Worm (Caenorhabditis elegans) whole organism, early embryonic: ENCODE data around the gene R08E3.1.
A peak's percentile ranks its signal among the peaks of the same experiment; 100 is the strongest.

Experiments used
- B0310.2 ChIP-seq: sonication (generic microtip); optimal IDR thresholded peaks from 2 replicates; lab custom pipeline; 2016; ENCODE audit warnings: mild to moderate bottlenecking, missing genetic modification characterization, missing compliant biosample characterization
- F13C5.2 ChIP-seq: sonication (generic microtip); optimal IDR thresholded peaks from 2 replicates; lab custom pipeline; 2017; ENCODE audit warnings: mild to moderate bottlenecking, missing genetic modification characterization, inconsistent platforms, missing compliant biosample characterization
- aly-1 ChIP-seq: sonication (generic microtip); optimal IDR thresholded peaks from 2 replicates; lab custom pipeline; 2016; ENCODE audit warnings: missing genetic modification characterization, missing compliant biosample characterization
- ama-1 ChIP-seq: fragments of 150-350 bp; optimal IDR thresholded peaks from 2 replicates; lab custom pipeline; 2014
- ceh-13 ChIP-seq: fragments of 200-800 bp; sonication (Bioruptor generic); optimal IDR thresholded peaks from 2 replicates; lab custom pipeline; 2018; ENCODE audit warnings: mild to moderate bottlenecking, missing genetic modification characterization, missing compliant biosample characterization
- ceh-36 ChIP-seq: sonication (generic microtip); optimal IDR thresholded peaks from 2 replicates; lab custom pipeline; 2016; ENCODE audit warnings: missing genetic modification characterization, inconsistent platforms, missing compliant biosample characterization
- ets-7 ChIP-seq: sonication (generic microtip); optimal IDR thresholded peaks from 2 replicates; lab custom pipeline; 2016; ENCODE audit warnings: missing genotype, missing genetic modification characterization, missing compliant biosample characterization
- flt-1 ChIP-seq: fragments of 200-800 bp; sonication (Bioruptor generic); IDR thresholded peaks from 2 replicates; pipeline ENCODE4 v1.3.6; 2022; ENCODE audit warnings: missing genetic modification characterization, missing compliant biosample characterization
- hmbx-1 ChIP-seq: sonication (generic microtip); optimal IDR thresholded peaks from 2 replicates; lab custom pipeline; 2016; ENCODE audit warnings: mild to moderate bottlenecking, missing genetic modification characterization, missing compliant biosample characterization
- hmg-4 ChIP-seq: fragments of 200-800 bp; sonication (Bioruptor generic); optimal IDR thresholded peaks from 2 replicates; lab custom pipeline; 2018; ENCODE audit warnings: mild to moderate bottlenecking, missing genetic modification characterization, missing compliant biosample characterization
- hnd-1 ChIP-seq: sonication (generic microtip); optimal IDR thresholded peaks from 2 replicates; lab custom pipeline; 2016; ENCODE audit warnings: missing genetic modification characterization, missing compliant biosample characterization
- pes-1 ChIP-seq: fragments of 200-800 bp; sonication (Bioruptor generic); IDR thresholded peaks from 2 replicates; pipeline ENCODE4 v1.3.6; 2022; ENCODE audit warnings: missing genetic modification reagents, missing genetic modification characterization, missing compliant biosample characterization
- scrt-1 ChIP-seq: fragments of 200-800 bp; sonication (Bioruptor generic); IDR thresholded peaks from 2 replicates; pipeline ENCODE4 v1.3.6; 2022; ENCODE audit warnings: missing genetic modification characterization, missing compliant biosample characterization
- sea-1 ChIP-seq: fragments of 200-800 bp; sonication (Bioruptor generic); conservative IDR thresholded peaks from 2 replicates; pipeline ENCODE4 v1.3.6; 2022; ENCODE audit warnings: missing genetic modification characterization, missing compliant biosample characterization
- tbx-11 ChIP-seq: fragments of 200-800 bp; sonication (Bioruptor generic); IDR thresholded peaks from 2 replicates; pipeline ENCODE4 v1.3.6; 2022; ENCODE audit warnings: missing genetic modification characterization, missing compliant biosample characterization
- tbx-37 ChIP-seq: fragments of 200-800 bp; sonication (Bioruptor generic); conservative IDR thresholded peaks from 2 replicates; pipeline ENCODE4 v1.3.6; 2022; ENCODE audit warnings: missing genetic modification reagents, missing genetic modification characterization, missing compliant biosample characterization
- tra-4 ChIP-seq: sonication (generic microtip); optimal IDR thresholded peaks from 2 replicates; lab custom pipeline; 2017; ENCODE audit warnings: missing genetic modification characterization, missing compliant biosample characterization

Gene R08E3.1

DNA sequence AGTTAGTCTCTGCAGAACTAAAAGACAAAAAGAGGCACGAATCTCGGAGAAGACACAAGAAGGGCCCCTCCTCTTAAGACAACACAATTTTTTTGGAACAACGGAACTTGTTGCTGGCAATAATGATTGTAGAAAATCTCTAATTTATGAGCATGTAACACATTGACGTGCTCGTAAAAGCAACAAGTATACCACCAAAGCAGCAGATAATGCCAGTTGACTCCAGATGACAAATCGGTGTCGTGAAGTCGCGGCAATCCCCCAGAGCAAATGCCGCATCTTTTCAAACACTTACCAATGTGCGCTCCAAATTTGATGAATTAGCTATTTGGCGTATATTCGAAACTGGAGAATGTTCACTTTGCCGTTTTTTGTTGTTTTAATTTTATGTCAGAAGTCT lies 41.8 kb downstream of the R08E3.1 start:
- TF ChIP-seq hnd-1 (tag; lab: Kevin White, UChicago) (no peak), hmbx-1 (tag; lab: Kevin White, UChicago) (no peak), ceh-36 (tag; lab: Kevin White, UChicago) (no peak), sea-1 (GFP tag; lab: Robert Waterston, UW) (no peak), aly-1 (tag; lab: Kevin White, UChicago) (no peak), ama-1 (lab: Kevin White, UChicago) (no peak), scrt-1 (no peak), B0310.2 (tag; lab: Kevin White, UChicago) (no peak), hmg-4 (GFP tag; lab: Kevin White, UChicago) (no peak), ceh-13 (GFP tag; lab: Kevin White, UChicago) (no peak), pes-1 (GFP tag; lab: Robert Waterston, UW) (no peak), tra-4 (tag; lab: Kevin White, UChicago) (no peak), ets-7 (tag; lab: Kevin White, UChicago) (no peak), F13C5.2 (tag; lab: Kevin White, UChicago) (no peak), tbx-37 (no peak), flt-1 (GFP tag; lab: Robert Waterston, UW) (no peak), tbx-11 (no peak)

DNA sequence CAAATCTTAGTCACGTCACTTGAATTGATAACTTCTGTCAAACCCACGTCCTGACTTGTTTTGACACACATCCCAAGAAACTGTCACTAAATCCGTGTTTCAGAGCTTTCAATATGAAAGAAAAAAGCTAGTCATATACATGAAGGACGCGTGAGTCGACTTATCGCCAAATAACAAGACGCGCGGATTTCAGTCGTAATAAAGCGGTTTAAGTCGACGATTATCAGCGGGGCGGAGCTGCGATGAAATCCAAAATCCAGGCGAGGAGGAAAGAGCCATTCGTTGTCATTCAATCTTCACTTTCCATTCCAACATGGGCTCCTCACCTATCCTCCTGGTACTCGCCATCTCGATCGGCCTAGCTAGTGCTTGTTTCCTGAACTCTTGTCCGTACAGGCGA lies 43.4 kb downstream of the R08E3.1 start, which contains the start of gene ntc-1:
ntc-1 (plus strand) TSS at position 301 of the 400 bp plus-strand sequence.
- TF ChIP-seq B0310.2 (tag; lab: Kevin White, UChicago) (no peak), ets-7 (tag; lab: Kevin White, UChicago) (no peak), sea-1 (GFP tag; lab: Robert Waterston, UW) (no peak), tbx-37 (no peak), scrt-1 (no peak), hnd-1 (tag; lab: Kevin White, UChicago) (no peak), tbx-11 (no peak), F13C5.2 (tag; lab: Kevin White, UChicago) (no peak)

DNA sequence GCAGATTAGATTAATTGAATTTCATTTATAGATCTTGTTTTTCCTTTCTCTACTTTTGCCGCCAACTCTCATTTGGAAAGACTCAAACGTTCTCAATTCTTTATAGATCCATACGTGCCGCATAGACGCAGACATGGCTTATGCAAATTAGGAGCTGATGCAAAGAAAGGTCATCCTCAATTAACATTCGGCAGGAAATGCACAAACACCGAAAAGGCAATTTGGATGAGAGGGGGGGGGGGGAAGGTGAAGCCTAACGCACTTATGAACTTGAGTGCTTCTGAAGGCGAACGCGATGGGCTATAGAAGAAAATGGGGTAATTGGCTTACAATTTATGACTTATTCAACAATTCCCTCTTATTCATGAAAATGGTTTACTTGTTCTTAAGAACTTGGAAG lies 47.2 kb downstream of the R08E3.1 start:
- no peak for TF ChIP-seq scrt-1
- TF ChIP-seq tbx-11: no peak
- TF ChIP-seq flt-1 (GFP tag; lab: Robert Waterston, UW): peak; percentile 3; the same call in 1 of the 2 replicates
- no peak for TF ChIP-seq tbx-37
- TF ChIP-seq ceh-36 (tag; lab: Kevin White, UChicago): no peak
- no peak for TF ChIP-seq hmg-4 (GFP tag; lab: Kevin White, UChicago)

DNA sequence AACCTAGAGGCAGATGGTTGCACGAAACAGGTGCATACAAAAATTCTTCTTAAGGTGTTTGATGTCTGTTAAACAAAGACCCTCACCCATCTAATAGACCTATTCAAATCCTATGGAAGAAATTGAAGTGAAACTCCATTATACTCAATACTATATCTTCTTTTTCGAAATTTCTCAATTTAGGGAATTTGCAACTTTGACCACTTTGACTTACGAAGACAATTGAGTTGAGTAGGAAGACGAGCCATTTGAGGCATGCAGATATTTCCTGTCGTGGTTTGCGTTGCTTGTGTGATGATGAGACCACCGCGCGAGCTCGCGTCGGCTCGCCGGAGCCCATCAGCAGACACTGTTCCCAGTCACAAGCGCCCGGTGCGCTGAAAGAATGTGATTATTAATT lies 48.2 kb downstream of the R08E3.1 start:
- no peak for TF ChIP-seq aly-1 (tag; lab: Kevin White, UChicago)
- TF ChIP-seq hmg-4 (GFP tag; lab: Kevin White, UChicago): no peak
- TF ChIP-seq ama-1 (lab: Kevin White, UChicago): no peak
- no peak for TF ChIP-seq tra-4 (tag; lab: Kevin White, UChicago)
- no peak for TF ChIP-seq hnd-1 (tag; lab: Kevin White, UChicago)
- no peak for TF ChIP-seq pes-1 (GFP tag; lab: Robert Waterston, UW)
- no peak for TF ChIP-seq scrt-1
- no peak for TF ChIP-seq F13C5.2 (tag; lab: Kevin White, UChicago)
- no peak for TF ChIP-seq tbx-11
- no peak for TF ChIP-seq B0310.2 (tag; lab: Kevin White, UChicago)
- no peak for TF ChIP-seq hmbx-1 (tag; lab: Kevin White, UChicago)
- no peak for TF ChIP-seq ceh-36 (tag; lab: Kevin White, UChicago)
- no peak for TF ChIP-seq sea-1 (GFP tag; lab: Robert Waterston, UW)
- TF ChIP-seq flt-1 (GFP tag; lab: Robert Waterston, UW): no peak
- TF ChIP-seq tbx-37: no peak
- no peak for TF ChIP-seq ceh-13 (GFP tag; lab: Kevin White, UChicago)
- no peak for TF ChIP-seq ets-7 (tag; lab: Kevin White, UChicago)

DNA sequence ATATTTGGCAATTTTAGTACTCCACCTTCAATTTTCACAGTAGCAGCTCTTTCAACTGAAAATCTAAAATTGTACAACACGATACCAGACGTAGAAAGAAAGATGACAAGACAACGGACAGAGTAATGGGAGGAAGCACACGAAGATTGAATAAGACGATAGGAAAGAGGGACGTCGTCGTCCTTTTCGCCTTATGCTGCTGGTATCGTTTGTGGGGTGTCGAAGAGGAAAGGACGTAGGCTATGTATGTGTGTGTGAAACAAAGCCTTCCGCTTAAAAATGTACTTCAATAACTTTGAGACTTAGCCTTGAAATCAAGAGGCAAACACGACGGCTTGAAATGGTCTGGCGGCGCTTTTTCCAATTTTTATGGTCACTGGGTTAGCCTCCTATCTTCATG lies 50.3 kb downstream of the R08E3.1 start:
- TF ChIP-seq sea-1 (GFP tag; lab: Robert Waterston, UW) (no peak), hnd-1 (tag; lab: Kevin White, UChicago) (no peak), hmg-4 (GFP tag; lab: Kevin White, UChicago) (no peak), ets-7 (tag; lab: Kevin White, UChicago) (no peak), flt-1 (GFP tag; lab: Robert Waterston, UW) (no peak), scrt-1 (no peak), tbx-37 (no peak), aly-1 (tag; lab: Kevin White, UChicago) (no peak), F13C5.2 (tag; lab: Kevin White, UChicago) (no peak), tbx-11 (no peak), hmbx-1 (tag; lab: Kevin White, UChicago) (no peak), ama-1 (lab: Kevin White, UChicago) (no peak), ceh-13 (GFP tag; lab: Kevin White, UChicago) (no peak), ceh-36 (tag; lab: Kevin White, UChicago) (no peak), pes-1 (GFP tag; lab: Robert Waterston, UW) (no peak), B0310.2 (tag; lab: Kevin White, UChicago) (no peak), tra-4 (tag; lab: Kevin White, UChicago) (no peak)

DNA sequence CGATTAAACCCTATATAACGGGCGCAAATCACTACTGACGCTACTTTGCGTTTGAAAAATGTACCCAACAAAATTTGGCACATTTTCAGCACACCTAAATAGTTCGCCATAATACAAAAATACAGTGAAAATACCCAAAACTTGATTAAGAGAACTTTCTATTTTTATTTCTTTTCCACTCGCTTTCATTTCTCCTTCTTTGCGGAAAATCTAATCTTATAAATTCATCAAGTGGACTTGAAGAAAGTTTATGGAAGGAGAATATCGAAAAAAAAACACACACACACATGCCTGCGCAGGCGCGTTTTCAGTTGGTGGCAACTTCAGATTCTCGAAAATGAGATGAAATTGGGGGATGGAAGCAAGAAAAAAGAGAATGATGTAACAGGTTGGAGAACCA lies 52.8 kb downstream of the R08E3.1 start:
- TF ChIP-seq ets-7 (tag; lab: Kevin White, UChicago): no peak
- no peak for TF ChIP-seq B0310.2 (tag; lab: Kevin White, UChicago)
- TF ChIP-seq tbx-37: no peak
- no peak for TF ChIP-seq flt-1 (GFP tag; lab: Robert Waterston, UW)
- no peak for TF ChIP-seq pes-1 (GFP tag; lab: Robert Waterston, UW)
- no peak for TF ChIP-seq tra-4 (tag; lab: Kevin White, UChicago)
- TF ChIP-seq hnd-1 (tag; lab: Kevin White, UChicago): no peak
- TF ChIP-seq aly-1 (tag; lab: Kevin White, UChicago): no peak
- no peak for TF ChIP-seq ceh-13 (GFP tag; lab: Kevin White, UChicago)
- TF ChIP-seq ama-1 (lab: Kevin White, UChicago): no peak
- no peak for TF ChIP-seq scrt-1
- no peak for TF ChIP-seq hmbx-1 (tag; lab: Kevin White, UChicago)
- TF ChIP-seq F13C5.2 (tag; lab: Kevin White, UChicago): no peak
- TF ChIP-seq tbx-11: no peak
- no peak for TF ChIP-seq sea-1 (GFP tag; lab: Robert Waterston, UW)
- no peak for TF ChIP-seq ceh-36 (tag; lab: Kevin White, UChicago)
- TF ChIP-seq hmg-4 (GFP tag; lab: Kevin White, UChicago): no peak

DNA sequence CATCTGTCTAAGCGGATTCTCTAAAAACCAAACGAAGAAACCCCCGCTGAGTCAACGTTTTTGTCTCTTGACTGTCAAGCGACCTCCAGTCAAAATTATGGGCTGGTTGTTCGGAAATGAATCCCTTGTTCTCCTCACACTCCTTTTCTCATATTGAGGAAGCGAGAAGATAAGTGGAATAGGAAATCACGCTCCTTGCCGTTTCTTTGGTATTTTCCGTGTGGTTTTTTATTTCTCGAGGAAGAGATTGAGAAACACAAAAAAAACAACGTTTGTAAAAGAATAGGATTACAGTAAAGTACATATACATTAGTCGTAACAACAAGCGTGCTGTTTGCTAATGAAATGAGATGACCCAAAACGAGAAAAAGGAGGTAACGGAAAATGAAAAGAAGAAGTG lies 54.5 kb downstream of the R08E3.1 start, which contains the start of gene tsp-14:
tsp-14 (minus strand) TSS at position 62 of the 400 bp plus-strand sequence.
- no peak for TF ChIP-seq ceh-13 (GFP tag; lab: Kevin White, UChicago)
- TF ChIP-seq ceh-36 (tag; lab: Kevin White, UChicago): no peak
- TF ChIP-seq tbx-11: no peak
- TF ChIP-seq scrt-1: no peak
- no peak for TF ChIP-seq pes-1 (GFP tag; lab: Robert Waterston, UW)
- TF ChIP-seq F13C5.2 (tag; lab: Kevin White, UChicago): no peak
- TF ChIP-seq hnd-1 (tag; lab: Kevin White, UChicago): no peak
- no peak for TF ChIP-seq B0310.2 (tag; lab: Kevin White, UChicago)
- no peak for TF ChIP-seq tbx-37
- TF ChIP-seq tra-4 (tag; lab: Kevin White, UChicago): no peak
- TF ChIP-seq ets-7 (tag; lab: Kevin White, UChicago): no peak
- TF ChIP-seq flt-1 (GFP tag; lab: Robert Waterston, UW): no peak
- no peak for TF ChIP-seq hmbx-1 (tag; lab: Kevin White, UChicago)
- TF ChIP-seq aly-1 (tag; lab: Kevin White, UChicago): no peak
- TF ChIP-seq sea-1 (GFP tag; lab: Robert Waterston, UW): no peak
- TF ChIP-seq hmg-4 (GFP tag; lab: Kevin White, UChicago): no peak
- TF ChIP-seq ama-1 (lab: Kevin White, UChicago): no peak
